Worm (Caenorhabditis elegans) whole organism, L3 larva: Measurements from ENCODE around the gene srsx-31.

Experiments
- R02D3.7 ChIP-seq: fragments of 150-350 bp; optimal IDR thresholded peaks from 2 replicates; lab custom pipeline; 2014; ENCODE audit warnings: missing biosample characterization, missing genetic modification characterization
- ama-1 ChIP-seq: fragments of 150-350 bp; optimal IDR thresholded peaks from 2 replicates; lab custom pipeline; 2018
- ceh-9 ChIP-seq: sonication (generic microtip); optimal IDR thresholded peaks from 2 replicates; lab custom pipeline; 2018; ENCODE audit warnings: missing biosample characterization, missing genetic modification characterization
- elt-3 ChIP-seq, 3 experiments: fragments of 150-350 bp in 1 of 3; sonication (generic microtip) in 2 of 3; optimal IDR thresholded peaks; 2 replicates in 2 of 3; 4 replicates in 1 of 3; lab custom pipeline; 2014 to 2017; ENCODE audit warnings: missing biosample characterization in 3 of 3, missing genetic modification characterization in 3 of 3
- fkh-10 ChIP-seq: sonication (generic microtip); optimal IDR thresholded peaks from 2 replicates; lab custom pipeline; 2017; ENCODE audit warnings: missing biosample characterization, missing genetic modification reagents, missing genetic modification characterization
- mml-1 ChIP-seq: fragments of 150-350 bp; sonication (generic microtip); optimal IDR thresholded peaks from 3 replicates; lab custom pipeline; 2014; ENCODE audit warnings: missing biosample characterization, missing genetic modification characterization
- nhr-11 ChIP-seq: fragments of 150-350 bp; optimal IDR thresholded peaks from 2 replicates; lab custom pipeline; 2014; ENCODE audit warnings: missing biosample characterization, missing genetic modification characterization
- nhr-237 ChIP-seq: fragments of 150-350 bp; optimal IDR thresholded peaks from 2 replicates; lab custom pipeline; 2014; ENCODE audit warnings: missing biosample characterization, missing genetic modification characterization
- tbx-2 ChIP-seq: sonication (generic microtip); optimal IDR thresholded peaks from 2 replicates; lab custom pipeline; 2016; ENCODE audit warnings: mild to moderate bottlenecking, missing genetic modification characterization, missing compliant biosample characterization
- unc-62 ChIP-seq: fragments of 150-350 bp; sonication (generic microtip); optimal IDR thresholded peaks from 4 replicates; lab custom pipeline; 2014; ENCODE audit warnings: missing biosample characterization, missing genetic modification reagents, missing genetic modification characterization

DNA sequence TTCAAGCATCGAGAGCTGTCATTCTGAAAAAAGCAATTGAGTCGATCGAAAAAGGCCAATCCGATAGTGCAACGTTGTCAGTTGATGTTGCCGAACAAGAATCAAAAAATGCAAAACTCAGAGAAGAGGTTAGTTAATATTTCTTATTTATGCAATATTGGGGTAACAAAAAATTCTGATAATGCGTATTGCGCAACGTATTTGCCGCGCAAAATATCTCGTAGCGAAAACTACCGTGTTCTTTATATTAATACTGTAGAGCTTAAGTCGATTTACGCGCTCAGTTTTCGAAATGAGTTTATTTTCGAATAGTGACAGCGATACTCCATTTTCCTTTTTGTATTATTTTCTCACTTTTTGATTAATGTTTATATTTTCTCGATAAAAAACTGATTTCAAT lies 9.9 kb downstream of the srsx-31 start:
- TF ChIP-seq elt-3 (tag; optimal IDR thresholded peaks at IDR 0.05; lab: Kevin White, UChicago), result no peak
- no peak for TF ChIP-seq ceh-9
- no peak for TF ChIP-seq ama-1
- no peak for TF ChIP-seq nhr-237 (tag; lab: Kevin White, UChicago)
- TF ChIP-seq tbx-2 (tag; lab: Kevin White, UChicago), result no peak
- TF ChIP-seq R02D3.7 (tag; lab: Kevin White, UChicago), result no peak
- no peak for TF ChIP-seq fkh-10
- no peak for TF ChIP-seq mml-1 (tag; lab: Kevin White, UChicago)
- TF ChIP-seq unc-62, result no peak
- no peak for TF ChIP-seq nhr-11 (tag; lab: Kevin White, UChicago)
